Worm (Caenorhabditis elegans) whole organism, L4 larva: ENCODE measurements around the gene srw-99.

Source experiments
- ceh-32 ChIP-seq: sonication (generic microtip); optimal IDR thresholded peaks from 2 replicates; lab custom pipeline; 2016; ENCODE audit warnings: mild to moderate bottlenecking, missing genetic modification characterization, missing compliant biosample characterization; ENCODE audit not compliant: poor library complexity
- egl-27 ChIP-seq: sonication (generic microtip); optimal IDR thresholded peaks from 3 replicates; lab custom pipeline; 2017; ENCODE audit warnings: missing biosample characterization, missing genetic modification reagents, missing genetic modification characterization
- fkh-10 ChIP-seq: fragments of 150-350 bp; optimal IDR thresholded peaks from 2 replicates; lab custom pipeline; 2014; ENCODE audit warnings: missing biosample characterization, missing genetic modification reagents, missing genetic modification characterization
- lsy-2 ChIP-seq, 2 experiments: fragments of 150-350 bp in 1 of 2; sonication (generic microtip) in 1 of 2; optimal IDR thresholded peaks; 2 replicates each; lab custom pipeline; 2014 to 2017; ENCODE audit warnings: missing biosample characterization in 2 of 2, missing genetic modification characterization in 2 of 2
- snpc-4 ChIP-seq: fragments of 150-350 bp; optimal IDR thresholded peaks from 2 replicates; lab custom pipeline; 2014; ENCODE audit warnings: missing biosample characterization, missing genetic modification characterization
- unc-130 ChIP-seq: sonication (generic microtip); optimal IDR thresholded peaks from 2 replicates; lab custom pipeline; 2016; ENCODE audit warnings: missing genetic modification reagents, missing genetic modification characterization, missing compliant biosample characterization
- zag-1 ChIP-seq: fragments of 150-350 bp; optimal IDR thresholded peaks from 2 replicates; lab custom pipeline; 2014; ENCODE audit warnings: missing biosample characterization, missing genetic modification characterization
- zfp-3 ChIP-seq: fragments of 200-800 bp; sonication (Bioruptor generic); conservative IDR thresholded peaks from 2 replicates; pipeline ENCODE4 v1.3.6; 2022; ENCODE audit warnings: missing genetic modification reagents, missing genetic modification characterization, missing compliant biosample characterization

- TF ChIP-seq lsy-2 (tag; optimal IDR thresholded peaks at IDR 0.05; lab: Kevin White, UChicago) (no peak), unc-130 (GFP tag; lab: Kevin White, UChicago) (no peak), zfp-3 (GFP tag; lab: Robert Waterston, UW) (no peak), egl-27 (tag; lab: Kevin White, UChicago) (no peak), zag-1 (tag; lab: Kevin White, UChicago) (no peak), fkh-10 (no peak), snpc-4 (tag; lab: Kevin White, UChicago) (no peak), ceh-32 (tag; lab: Kevin White, UChicago) (no peak)
Measured at ce11 chrV:1755589-1755988, 47.0 kb downstream of the srw-99 start, which contains the start of gene ZK697.14.
